Worm (Caenorhabditis elegans) whole organism, L1 larva: ENCODE data around the gene Y42H9AR.2.
A peak's percentile ranks its signal among the peaks of the same experiment; 100 is the strongest.

Experiments used
- ceh-82 ChIP-seq, 3 experiments: fragments of 150-350 bp in 1 of 3; sonication (generic microtip) in 2 of 3; optimal IDR thresholded peaks; 2 replicates each; lab custom pipeline; 2014 to 2017; ENCODE audit warnings: missing biosample characterization in 3 of 3, missing genetic modification characterization in 3 of 3
- ceh-88 ChIP-seq: fragments of 200-800 bp; sonication (Bioruptor generic); IDR thresholded peaks from 2 replicates; pipeline ENCODE4 v1.3.6; 2022; ENCODE audit warnings: missing genetic modification characterization, missing compliant biosample characterization
- fos-1 ChIP-seq: fragments of 150-350 bp; optimal IDR thresholded peaks from 2 replicates; lab custom pipeline; 2014; ENCODE audit warnings: missing biosample characterization, missing genetic modification characterization
- lsy-2 ChIP-seq, 2 experiments: fragments of 150-350 bp; optimal IDR thresholded peaks; 2 replicates each; lab custom pipeline; 2014; ENCODE audit warnings: missing biosample characterization in 2 of 2, missing genetic modification characterization in 2 of 2
- tbx-2 ChIP-seq: sonication (generic microtip); optimal IDR thresholded peaks from 2 replicates; lab custom pipeline; 2016; ENCODE audit warnings: missing genetic modification characterization, missing compliant biosample characterization
- unc-86 ChIP-seq: sonication (generic microtip); optimal IDR thresholded peaks from 2 replicates; lab custom pipeline; 2016; ENCODE audit warnings: missing genetic modification characterization, missing compliant biosample characterization
- ztf-11 ChIP-seq, 2 experiments: sonication (generic microtip); optimal IDR thresholded peaks; 2 replicates each; lab custom pipeline; 2016 to 2017; ENCODE audit warnings: missing genetic modification characterization in 2 of 2, missing biosample characterization in 1 of 2, missing compliant biosample characterization in 1 of 2

DNA sequence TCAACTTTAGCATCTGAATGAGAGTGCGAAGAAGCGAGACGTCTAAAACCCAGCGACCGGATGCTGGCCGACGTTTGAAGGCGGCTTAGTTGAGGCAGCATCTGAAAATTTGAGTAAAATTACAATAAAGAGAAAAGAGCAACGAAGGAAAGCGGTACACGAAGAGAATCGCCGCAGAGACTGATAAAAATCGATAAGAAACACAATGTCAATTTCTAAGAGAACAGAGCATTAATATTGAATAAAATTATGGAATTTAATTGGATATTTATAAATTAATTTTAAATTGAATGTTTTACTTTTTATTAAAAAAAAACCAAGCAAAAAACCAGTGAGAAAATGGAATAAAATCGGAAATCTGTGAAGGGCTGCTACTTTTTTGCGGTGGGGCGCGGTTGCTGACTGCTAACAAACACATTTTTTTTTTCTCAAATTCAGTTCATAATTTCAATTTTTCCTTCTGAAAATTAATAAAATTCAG, 30.5 kb downstream of the Y42H9AR.2 start, which contains the start of the genes ndub-11 and moc-3:
- TF ChIP-seq fos-1 (tag; lab: Kevin White, UChicago): no peak
- TF ChIP-seq ceh-82 (tag; optimal IDR thresholded peaks at IDR 0.05; lab: Kevin White, UChicago): no peak
- no peak for TF ChIP-seq tbx-2 (tag; lab: Kevin White, UChicago)
- TF ChIP-seq lsy-2 (tag; optimal IDR thresholded peaks at IDR 0.05; lab: Kevin White, UChicago): peak in 1 of 2 experiments; percentile 9
- no peak for TF ChIP-seq ztf-11 (tag; optimal IDR thresholded peaks at IDR 0.05; lab: Kevin White, UChicago)
- TF ChIP-seq unc-86 (tag; lab: Kevin White, UChicago): no peak
- TF ChIP-seq ceh-88 (GFP tag; lab: Robert Waterston, UW): no peak
